Comparison of ENCODE assay signal across 1 fruit fly cellular context in the genomic region with DNA sequence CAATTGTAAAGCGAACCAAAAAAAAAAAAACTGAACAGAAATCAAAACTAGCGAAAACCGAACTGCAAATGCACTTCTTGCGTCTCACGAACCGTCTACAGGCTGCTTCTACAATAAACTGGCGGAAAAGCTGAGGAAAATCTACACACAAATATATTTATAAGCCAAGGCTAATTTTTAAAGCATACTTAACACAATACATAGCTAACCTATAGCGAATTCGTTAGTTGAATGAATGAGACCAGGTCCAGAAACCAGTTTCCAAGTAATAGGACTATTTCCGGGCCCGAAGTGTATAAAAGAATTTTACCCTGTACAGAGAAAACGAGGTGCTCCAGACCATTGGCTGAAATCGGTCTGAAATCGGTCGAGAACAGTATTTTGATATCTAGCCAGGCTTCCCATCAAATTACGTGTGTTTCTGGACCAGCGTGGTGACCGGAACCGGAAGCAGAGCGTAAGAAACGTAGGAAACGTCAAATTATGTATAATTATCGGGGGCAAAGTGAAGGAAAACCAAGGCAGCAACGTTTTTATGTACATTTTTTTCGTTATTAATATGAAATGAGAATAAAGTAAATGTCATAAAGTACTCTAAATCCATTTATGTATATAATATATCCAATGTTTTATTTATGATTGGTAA.
TF ChIP-seq lines count a peak whose summit lies in the region.

No protein-coding gene starts in this region.

TF ChIP-seq in whole organism, embryonic, 481 proteins besides CTCF, POLR2A, EP300 and RAD21 (continued from another document):
- TF ChIP-seq Poxn (GFP tag; IDR thresholded peaks at IDR 0.05; lab: Robert Waterston, UW) = no peak
- TF ChIP-seq CG4404 (GFP tag; IDR thresholded peaks at IDR 0.05; lab: Robert Waterston, UW) = no peak
- no peak for TF ChIP-seq cas (GFP tag; IDR thresholded peaks at IDR 0.05; lab: Robert Waterston, UW)
- no peak for TF ChIP-seq CG42726 (GFP tag; IDR thresholded peaks at IDR 0.05; lab: Robert Waterston, UW; ENCODE audit: partially characterized antibody)
- no peak for TF ChIP-seq jumu (GFP tag; optimal IDR thresholded peaks at IDR 0.05; lab: Kevin White, UChicago)
- TF ChIP-seq CG9437 (GFP tag; optimal IDR thresholded peaks at IDR 0.05; lab: Kevin White, UChicago) = peak; percentile 27
- no peak for TF ChIP-seq sug (tag; optimal IDR thresholded peaks at IDR 0.05; lab: Kevin White, UChicago)
- TF ChIP-seq ranshi (GFP tag; IDR thresholded peaks at IDR 0.05; lab: Robert Waterston, UW) = peak; percentile 13; the same call in 1 of the 2 replicates
- no peak for TF ChIP-seq gem (tag; optimal IDR thresholded peaks at IDR 0.05; lab: Kevin White, UChicago)
- TF ChIP-seq CG13296 (GFP tag; optimal IDR thresholded peaks at IDR 0.05; lab: Kevin White, UChicago) = peak; percentile 15
- TF ChIP-seq CG12391 (tag; optimal IDR thresholded peaks at IDR 0.05; lab: Kevin White, UChicago) = no peak
- TF ChIP-seq CG15269 (tag; optimal IDR thresholded peaks at IDR 0.05; lab: Kevin White, UChicago) = no peak
- TF ChIP-seq Sry-δ (GFP tag; optimal IDR thresholded peaks at IDR 0.05; lab: Kevin White, UChicago) = no peak
- TF ChIP-seq bbx (GFP tag; IDR thresholded peaks at IDR 0.05; lab: Robert Waterston, UW; ENCODE audit: partially characterized antibody) = no peak
- TF ChIP-seq sim (GFP tag; IDR thresholded peaks at IDR 0.05; lab: Robert Waterston, UW) = no peak
- no peak for TF ChIP-seq CG5180 (GFP tag; optimal IDR thresholded peaks at IDR 0.05; lab: Kevin White, UChicago)
- no peak for TF ChIP-seq Lhr (GFP tag; optimal IDR thresholded peaks at IDR 0.05; lab: Kevin White, UChicago)
- no peak for TF ChIP-seq chn (GFP tag; optimal IDR thresholded peaks at IDR 0.05; lab: Kevin White, UChicago)
- TF ChIP-seq row (GFP tag; IDR thresholded peaks at IDR 0.05; lab: Robert Waterston, UW) = 0 out of 3 replicates have a peak, but pooled peaks have one; percentile 25
- TF ChIP-seq HLH54F (GFP tag; optimal IDR thresholded peaks at IDR 0.05; lab: Kevin White, UChicago) = no peak
- no peak for TF ChIP-seq pros (GFP tag; optimal IDR thresholded peaks at IDR 0.05; lab: Kevin White, UChicago)
- no peak for TF ChIP-seq Tbp (GFP tag; optimal IDR thresholded peaks at IDR 0.05; lab: Kevin White, UChicago)
- TF ChIP-seq pzg (GFP tag; optimal IDR thresholded peaks at IDR 0.05; lab: Kevin White, UChicago) = no peak
- TF ChIP-seq Ada2b (GFP tag; IDR thresholded peaks at IDR 0.05; lab: Robert Waterston, UW) = no peak
